Worm (Caenorhabditis elegans) whole organism, L4 larva: Measurements from ENCODE around the gene F31F7.1.

ENCODE experiments used
- F10B5.3 ChIP-seq: sonication (generic microtip); optimal IDR thresholded peaks from 2 replicates; lab custom pipeline; 2016; ENCODE audit warnings: mild to moderate bottlenecking, missing genetic modification characterization, missing compliant biosample characterization
- F44E2.7 ChIP-seq: fragments of 200-800 bp; sonication (Bioruptor generic); IDR thresholded peaks from 2 replicates; pipeline ENCODE4 v2.1.2; 2022; ENCODE audit warnings: missing genetic modification characterization, missing compliant biosample characterization
- F49E8.2 ChIP-seq: sonication (generic microtip); optimal IDR thresholded peaks from 2 replicates; lab custom pipeline; 2016; ENCODE audit warnings: missing compliant biosample characterization, mild to moderate bottlenecking, missing genetic modification characterization, borderline replicate concordance
- R02D3.7 ChIP-seq: fragments of 150-350 bp; sonication (generic microtip); optimal IDR thresholded peaks from 3 replicates; lab custom pipeline; 2014; ENCODE audit warnings: missing biosample characterization, missing genetic modification characterization
- T20F7.1 ChIP-seq: fragments of 200-800 bp; sonication (Bioruptor generic); optimal IDR thresholded peaks from 2 replicates; lab custom pipeline; 2018; ENCODE audit warnings: mild to moderate bottlenecking, missing genetic modification characterization, missing compliant biosample characterization
- Y48G9A.11 ChIP-seq: fragments of 200-800 bp; sonication (Bioruptor generic); IDR thresholded peaks from 2 replicates; pipeline ENCODE4 v1.3.6; 2022; ENCODE audit warnings: missing genetic modification reagents, missing genetic modification characterization, missing compliant biosample characterization
- Y5F2A.4 ChIP-seq: fragments of 200-800 bp; sonication (Bioruptor generic); optimal IDR thresholded peaks from 2 replicates; lab custom pipeline; 2018; ENCODE audit warnings: mild to moderate bottlenecking, missing genetic modification characterization, missing compliant biosample characterization
- Y75B8A.6 ChIP-seq: fragments of 200-800 bp; sonication (Bioruptor generic); IDR thresholded peaks from 2 replicates; pipeline ENCODE4 v1.3.6; 2022; ENCODE audit warnings: missing genetic modification reagents, missing genetic modification characterization, missing compliant biosample characterization
- ZK546.5 ChIP-seq, 2 experiments: sonication (generic microtip); optimal IDR thresholded peaks; 2 replicates each; lab custom pipeline; 2017; ENCODE audit warnings: missing biosample characterization in 2 of 2, missing genetic modification characterization in 2 of 2
- aly-2 ChIP-seq: sonication (generic microtip); optimal IDR thresholded peaks from 2 replicates; lab custom pipeline; 2018; ENCODE audit warnings: missing biosample characterization, missing genetic modification characterization
- ama-1 ChIP-seq: fragments of 150-350 bp; optimal IDR thresholded peaks from 2 replicates; lab custom pipeline; 2014; ENCODE audit warnings: inconsistent platforms, mixed read lengths
- ceh-44 ChIP-seq: fragments of 200-800 bp; sonication (Bioruptor generic); IDR thresholded peaks from 2 replicates; pipeline ENCODE4 v1.3.6; 2022; ENCODE audit warnings: missing genetic modification reagents, missing genetic modification characterization, missing compliant biosample characterization
- ceh-62 ChIP-seq: sonication (generic microtip); optimal IDR thresholded peaks from 2 replicates; lab custom pipeline; 2017; ENCODE audit warnings: missing biosample characterization, missing genetic modification characterization
- cey-2 ChIP-seq: sonication (generic microtip); optimal IDR thresholded peaks from 3 replicates; lab custom pipeline; 2017; ENCODE audit warnings: missing genetic modification characterization, mild to moderate bottlenecking, missing compliant biosample characterization, antibody characterized with exemption, borderline replicate concordance; ENCODE audit not compliant: insufficient read depth
- daf-19 ChIP-seq: fragments of 200-800 bp; sonication (Bioruptor generic); conservative IDR thresholded peaks from 2 replicates; pipeline ENCODE4 v1.3.6; 2022; ENCODE audit warnings: missing genetic modification characterization, missing compliant biosample characterization
- daf-8 ChIP-seq: fragments of 200-800 bp; sonication (Bioruptor generic); IDR thresholded peaks from 2 replicates; pipeline ENCODE4 v1.3.6; 2022; ENCODE audit warnings: missing genetic modification characterization, missing compliant biosample characterization
- dmd-6 ChIP-seq: fragments of 200-800 bp; sonication (Bioruptor generic); IDR thresholded peaks from 2 replicates; pipeline ENCODE4 v1.3.6; 2022; ENCODE audit warnings: missing genetic modification reagents, missing genetic modification characterization, missing compliant biosample characterization
- dmd-8 ChIP-seq: fragments of 200-800 bp; sonication (Bioruptor generic); IDR thresholded peaks from 2 replicates; pipeline ENCODE4 v1.3.6; 2022; ENCODE audit warnings: missing genetic modification characterization, missing compliant biosample characterization
- egl-43 ChIP-seq: fragments of 200-800 bp; sonication (Bioruptor generic); IDR thresholded peaks from 2 replicates; pipeline ENCODE4 v1.3.6; 2022; ENCODE audit warnings: missing genetic modification reagents, missing genetic modification characterization, missing compliant biosample characterization
- hif-1 ChIP-seq, 2 experiments: sonication (generic microtip); optimal IDR thresholded peaks; 2 replicates each; lab custom pipeline; 2016 to 2017; ENCODE audit warnings: missing compliant biosample characterization in 2 of 2, missing genetic modification characterization in 2 of 2, missing genetic modification reagents in 2 of 2, missing genotype in 2 of 2, mild to moderate bottlenecking in 1 of 2
- lin-1 ChIP-seq: fragments of 200-800 bp; sonication (Bioruptor generic); IDR thresholded peaks from 2 replicates; pipeline ENCODE4 v1.3.6; 2022; ENCODE audit warnings: missing genetic modification reagents, missing genetic modification characterization, missing compliant biosample characterization
- lin-13 ChIP-seq: fragments of 150-350 bp; optimal IDR thresholded peaks from 2 replicates; lab custom pipeline; 2014; ENCODE audit warnings: missing biosample characterization, missing genetic modification reagents, missing genetic modification characterization
- lin-15B ChIP-seq: fragments of 150-350 bp; sonication (generic microtip); optimal IDR thresholded peaks from 3 replicates; lab custom pipeline; 2014; ENCODE audit warnings: missing biosample characterization, missing genetic modification characterization
- lin-38 ChIP-seq: fragments of 200-800 bp; sonication (Bioruptor generic); IDR thresholded peaks from 2 replicates; pipeline ENCODE4 v1.3.6; 2022; ENCODE audit warnings: missing genetic modification reagents, missing genetic modification characterization, missing compliant biosample characterization
- lsy-2 ChIP-seq, 2 experiments: fragments of 150-350 bp in 1 of 2; sonication (generic microtip) in 1 of 2; optimal IDR thresholded peaks; 2 replicates each; lab custom pipeline; 2014 to 2017; ENCODE audit warnings: missing biosample characterization in 2 of 2, missing genetic modification characterization in 2 of 2
- madf-5 ChIP-seq, 2 experiments: fragments of 200-800 bp; sonication (Bioruptor generic); IDR thresholded peaks; 2 replicates each; pipeline ENCODE4 v1.3.6; 2022; ENCODE audit warnings: missing compliant biosample characterization in 2 of 2, missing genetic modification characterization in 2 of 2
- madf-9 ChIP-seq: fragments of 200-800 bp; sonication (Bioruptor generic); conservative IDR thresholded peaks from 2 replicates; pipeline ENCODE4 v1.3.6; 2022; ENCODE audit warnings: missing genetic modification reagents, missing genetic modification characterization, missing compliant biosample characterization
- mep-1 ChIP-seq: fragments of 150-350 bp; sonication (generic microtip); optimal IDR thresholded peaks from 3 replicates; lab custom pipeline; 2014; ENCODE audit warnings: missing biosample characterization, missing genetic modification characterization
- mes-2 ChIP-seq: sonication (generic microtip); optimal IDR thresholded peaks from 2 replicates; lab custom pipeline; 2016; ENCODE audit warnings: missing genotype, mild to moderate bottlenecking, missing genetic modification characterization, missing compliant biosample characterization; ENCODE audit not compliant: poor library complexity, severe bottlenecking
- nhr-25 ChIP-seq: sonication (generic microtip); optimal IDR thresholded peaks from 2 replicates; lab custom pipeline; 2017; ENCODE audit warnings: missing genetic modification characterization, mild to moderate bottlenecking, missing compliant biosample characterization, antibody characterized with exemption, moderate library complexity, borderline replicate concordance; ENCODE audit not compliant: insufficient read depth
- nhr-28 ChIP-seq: fragments of 150-350 bp; optimal IDR thresholded peaks from 2 replicates; lab custom pipeline; 2014; ENCODE audit warnings: missing biosample characterization, missing genetic modification characterization
- nhr-42 ChIP-seq: fragments of 200-800 bp; sonication (Bioruptor generic); IDR thresholded peaks from 2 replicates; pipeline ENCODE4 v1.3.6; 2022; ENCODE audit warnings: missing genetic modification characterization, missing compliant biosample characterization
- nhr-48 ChIP-seq: sonication (generic microtip); optimal IDR thresholded peaks from 2 replicates; lab custom pipeline; 2016; ENCODE audit warnings: mild to moderate bottlenecking, missing genetic modification characterization, missing compliant biosample characterization
- nhr-6 ChIP-seq: fragments of 150-350 bp; optimal IDR thresholded peaks from 2 replicates; lab custom pipeline; 2014; ENCODE audit warnings: missing biosample characterization, missing genetic modification characterization
- pha-4 ChIP-seq, 2 experiments: fragments of 150-350 bp in 1 of 2; fragments of 200-800 bp in 1 of 2; sonication (Bioruptor generic) in 1 of 2; IDR thresholded peaks in 1 of 2; optimal IDR thresholded peaks in 1 of 2; 2 replicates each; pipeline versions ENCODE4 v1.3.6 to Lab custom; 2014 to 2022; ENCODE audit warnings: missing genetic modification characterization in 2 of 2, missing genetic modification reagents in 2 of 2, missing biosample characterization in 1 of 2, missing compliant biosample characterization in 1 of 2
- pqm-1 ChIP-seq: sonication (generic microtip); optimal IDR thresholded peaks from 2 replicates; lab custom pipeline; 2017; ENCODE audit warnings: missing biosample characterization, missing genetic modification characterization
- rbr-2 ChIP-seq: sonication (generic microtip); optimal IDR thresholded peaks from 2 replicates; lab custom pipeline; 2016; ENCODE audit warnings: missing genotype, missing genetic modification characterization, missing compliant biosample characterization
- saeg-2 ChIP-seq: fragments of 200-800 bp; sonication (Bioruptor generic); IDR thresholded peaks from 2 replicates; pipeline ENCODE4 v1.3.6; 2022; ENCODE audit warnings: missing genetic modification reagents, missing genetic modification characterization, missing compliant biosample characterization
- sdz-12 ChIP-seq: fragments of 200-800 bp; sonication (Bioruptor generic); optimal IDR thresholded peaks from 2 replicates; lab custom pipeline; 2018; ENCODE audit warnings: mild to moderate bottlenecking, missing genetic modification characterization, missing compliant biosample characterization
- skn-1 ChIP-seq: fragments of 150-350 bp; optimal IDR thresholded peaks from 2 replicates; lab custom pipeline; 2014; ENCODE audit warnings: missing biosample characterization, missing genetic modification characterization
- snpc-4 ChIP-seq: fragments of 150-350 bp; optimal IDR thresholded peaks from 2 replicates; lab custom pipeline; 2014; ENCODE audit warnings: missing biosample characterization, missing genetic modification characterization
- spr-1 ChIP-seq: sonication (generic microtip); optimal IDR thresholded peaks from 2 replicates; lab custom pipeline; 2016; ENCODE audit warnings: mild to moderate bottlenecking, missing genetic modification characterization, missing compliant biosample characterization
- spr-3 ChIP-seq: fragments of 200-800 bp; sonication (Bioruptor generic); optimal IDR thresholded peaks from 2 replicates; lab custom pipeline; 2018; ENCODE audit warnings: mild to moderate bottlenecking, missing genetic modification characterization, missing compliant biosample characterization
- tra-1 ChIP-seq: fragments of 200-800 bp; sonication (Bioruptor generic); IDR thresholded peaks from 2 replicates; pipeline ENCODE4 v1.3.6; 2022; ENCODE audit warnings: missing genetic modification reagents, missing genetic modification characterization, missing compliant biosample characterization
- unc-130 ChIP-seq: sonication (generic microtip); optimal IDR thresholded peaks from 2 replicates; lab custom pipeline; 2016; ENCODE audit warnings: missing genetic modification reagents, missing genetic modification characterization, missing compliant biosample characterization
- zag-1 ChIP-seq: fragments of 150-350 bp; optimal IDR thresholded peaks from 2 replicates; lab custom pipeline; 2014; ENCODE audit warnings: missing biosample characterization, missing genetic modification characterization
- zfp-2 ChIP-seq: sonication (generic microtip); optimal IDR thresholded peaks from 2 replicates; lab custom pipeline; 2016; ENCODE audit warnings: mild to moderate bottlenecking, missing genetic modification characterization, missing compliant biosample characterization
- zip-11 ChIP-seq: fragments of 200-800 bp; sonication (Bioruptor generic); IDR thresholded peaks from 2 replicates; pipeline ENCODE4 v1.3.6; 2022; ENCODE audit warnings: missing genetic modification characterization, missing compliant biosample characterization
- ztf-7 ChIP-seq: fragments of 150-350 bp; optimal IDR thresholded peaks from 2 replicates; lab custom pipeline; 2014; ENCODE audit warnings: missing biosample characterization, missing genetic modification characterization

F31F7.1 gene

DNA sequence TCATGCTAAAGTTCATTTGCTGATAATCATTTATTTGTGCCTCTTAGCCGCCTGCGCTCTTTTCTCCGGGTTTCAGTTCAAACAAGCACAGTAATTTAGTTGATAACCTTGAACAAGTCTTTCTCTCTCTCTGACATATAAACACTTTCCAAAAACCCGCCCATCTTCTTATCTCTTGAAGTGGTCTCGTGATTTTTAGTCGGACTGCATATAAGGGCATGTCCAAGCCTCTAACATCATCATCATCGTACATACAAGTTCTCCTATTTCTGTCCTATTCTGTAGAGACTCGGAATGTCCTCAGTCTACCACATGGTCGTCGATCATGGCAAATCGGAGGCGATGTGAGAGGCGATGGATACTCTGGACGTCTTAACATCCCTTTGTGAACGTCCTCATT, at the start of gene F31F7.1 (continued):
- TF ChIP-seq lin-13 (GFP tag; lab: Kevin White, UChicago) (peak; percentile 1), R02D3.7 (no peak), saeg-2 (GFP tag; lab: Robert Waterston, UW) (no peak), mep-1 (tag; lab: Kevin White, UChicago) (peak; percentile 60), T20F7.1 (GFP tag; lab: Kevin White, UChicago) (peak; percentile 45), zfp-2 (tag; lab: Kevin White, UChicago) (no peak), nhr-6 (no peak), mes-2 (tag; lab: Kevin White, UChicago) (peak; percentile 31), Y75B8A.6 (no peak), zag-1 (tag; lab: Kevin White, UChicago) (no peak), lsy-2 (tag; optimal IDR thresholded peaks at IDR 0.05; lab: Kevin White, UChicago) (peak; percentile 32 to 56), pqm-1 (tag; lab: Kevin White, UChicago) (peak; percentile 97), F10B5.3 (tag; lab: Kevin White, UChicago) (no peak), nhr-28 (tag; lab: Kevin White, UChicago) (peak; percentile 93), pha-4 (GFP tag; IDR thresholded peaks at IDR 0.05; lab: Robert Waterston, UW) (0 out of 2 replicates have a peak, but pooled peaks have one; percentile 15), pha-4 (tag; optimal IDR thresholded peaks at IDR 0.05; lab: Kevin White, UChicago) (no peak), madf-9 (GFP tag; lab: Robert Waterston, UW) (no peak)

DNA sequence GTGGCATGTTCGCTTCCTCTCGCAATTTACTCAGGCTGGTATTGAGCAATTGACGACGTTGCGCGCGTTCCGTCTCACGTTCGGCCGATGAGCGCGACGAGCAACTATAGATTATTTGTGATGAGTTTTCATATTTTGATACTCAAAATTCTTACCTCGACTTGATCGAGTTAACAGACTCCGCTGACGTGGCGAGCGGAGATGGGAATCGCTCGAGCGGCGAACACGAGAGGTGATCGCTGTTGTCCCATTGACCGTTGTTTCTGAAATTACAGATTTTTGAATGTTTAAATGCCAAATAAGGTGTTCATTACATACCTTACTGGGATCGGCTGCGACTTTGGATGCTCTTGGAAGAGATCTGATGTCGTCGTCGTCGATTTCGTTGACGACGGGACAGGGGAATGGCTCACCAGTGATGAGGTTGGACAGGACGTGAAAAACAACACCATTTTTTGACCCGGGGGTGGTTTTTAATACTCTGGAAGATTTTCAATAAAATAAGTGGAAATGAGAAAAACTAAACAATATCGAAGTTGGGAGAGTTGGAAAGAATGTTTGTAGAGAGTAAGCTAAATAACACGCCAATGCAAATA, 49.6 kb upstream of the F31F7.1 start, which contains the start of gene W06H8.6:
TSS of gene W06H8.6 (minus strand) at position 481 of the 596 bp plus-strand sequence.
- TF ChIP-seq pqm-1 (tag; lab: Kevin White, UChicago) (no peak), aly-2 (tag; lab: Kevin White, UChicago) (no peak), spr-1 (tag; lab: Kevin White, UChicago) (no peak), ztf-7 (tag; lab: Kevin White, UChicago) (no peak), dmd-6 (peak; percentile 33), daf-19 (GFP tag; lab: Robert Waterston, UW) (no peak), egl-43 (0 out of 2 replicates have a peak, but pooled peaks have one; percentile 46), ceh-62 (tag; lab: Kevin White, UChicago) (no peak), daf-8 (GFP tag; lab: Robert Waterston, UW) (no peak), dmd-8 (GFP tag; lab: Robert Waterston, UW) (no peak), lin-15B (tag; lab: Kevin White, UChicago) (no peak), Y48G9A.11 (GFP tag; lab: Robert Waterston, UW) (no peak), ama-1 (lab: Kevin White, UChicago) (no peak), spr-3 (GFP tag; lab: Kevin White, UChicago) (peak; percentile 22), nhr-42 (GFP tag; lab: Robert Waterston, UW) (no peak), skn-1 (tag; lab: Kevin White, UChicago) (no peak), cey-2 (tag; lab: Kevin White, UChicago) (no peak), madf-9 (GFP tag; lab: Robert Waterston, UW) (peak; percentile 61), F44E2.7 (no peak), unc-130 (no peak), nhr-48 (peak; percentile 14), F49E8.2 (tag; lab: Kevin White, UChicago) (no peak), ceh-44 (GFP tag; lab: Robert Waterston, UW) (no peak), ZK546.5 (tag; optimal IDR thresholded peaks at IDR 0.05; lab: Kevin White, UChicago) (no peak), sdz-12 (GFP tag; lab: Kevin White, UChicago) (peak; percentile 55), rbr-2 (tag; lab: Kevin White, UChicago) (no peak), Y5F2A.4 (GFP tag; lab: Kevin White, UChicago) (no peak), lin-1 (GFP tag; lab: Robert Waterston, UW) (peak; percentile 45), snpc-4 (tag; lab: Kevin White, UChicago) (no peak), nhr-25 (no peak), zip-11 (GFP tag; lab: Robert Waterston, UW) (no peak), tra-1 (GFP tag; lab: Robert Waterston, UW) (0 out of 2 replicates have a peak, but pooled peaks have one; percentile 8), hif-1 (tag; optimal IDR thresholded peaks at IDR 0.05; lab: Kevin White, UChicago) (no peak), madf-5 (GFP tag; IDR thresholded peaks at IDR 0.05; lab: Robert Waterston, UW) (no peak), lin-38 (no peak; the same call in 1 of the 2 replicates)
